Fruit fly (Drosophila melanogaster) whole organism, prepupa: Measurements from ENCODE around the gene CG11601.

Experiments
- CG11294 ChIP-seq: fragments of 200-800 bp; sonication (Bioruptor generic); IDR thresholded peaks from 2 replicates; pipeline ENCODE4 v1.3.6; 2022; ENCODE audit warnings: missing biosample characterization, missing genetic modification characterization
- CG11762 ChIP-seq: fragments of 200-800 bp; sonication (Bioruptor generic); optimal IDR thresholded peaks from 3 replicates; lab custom pipeline; 2016; ENCODE audit warnings: missing biosample characterization, missing genetic modification characterization; ENCODE audit not compliant: insufficient read depth
- CG15336 ChIP-seq: fragments of 200-800 bp; sonication (Bioruptor generic); IDR thresholded peaks from 2 replicates; pipeline ENCODE4 v1.3.6; 2022; ENCODE audit warnings: missing biosample characterization, missing genetic modification characterization
- CG1621 ChIP-seq: fragments of 200-800 bp; sonication (Bioruptor generic); optimal IDR thresholded peaks from 3 replicates; lab custom pipeline; 2018; ENCODE audit warnings: missing biosample characterization, mild to moderate bottlenecking, missing genetic modification characterization
- CG31627 ChIP-seq: fragments of 200-800 bp; sonication (Bioruptor generic); optimal IDR thresholded peaks from 3 replicates; lab custom pipeline; 2016; ENCODE audit warnings: missing biosample characterization, missing genetic modification characterization
- CG32006 ChIP-seq: fragments of 200-800 bp; sonication (Bioruptor generic); optimal IDR thresholded peaks from 3 replicates; lab custom pipeline; 2017; ENCODE audit warnings: missing biosample characterization, mild to moderate bottlenecking, missing genetic modification characterization
- CG34406 ChIP-seq: fragments of 200-800 bp; sonication (Bioruptor generic); optimal IDR thresholded peaks from 3 replicates; lab custom pipeline; 2016; ENCODE audit warnings: missing biosample characterization, missing genetic modification characterization
- CG6808 ChIP-seq: fragments of 200-800 bp; sonication (Bioruptor generic); optimal IDR thresholded peaks from 3 replicates; lab custom pipeline; 2017; ENCODE audit warnings: missing biosample characterization, missing genetic modification characterization, mild to moderate bottlenecking, moderate library complexity, missing genetic modification reagents
- CG8319 ChIP-seq: fragments of 200-800 bp; sonication (Bioruptor generic); optimal IDR thresholded peaks from 3 replicates; lab custom pipeline; 2016; ENCODE audit warnings: missing biosample characterization, missing genetic modification characterization
- CG9139 ChIP-seq: fragments of 200-800 bp; sonication (Bioruptor generic); optimal IDR thresholded peaks from 3 replicates; lab custom pipeline; 2017; ENCODE audit warnings: missing biosample characterization, mild to moderate bottlenecking, missing genetic modification characterization
- Eip78C ChIP-seq: fragments of 200-800 bp; sonication (Bioruptor generic); peaks from one replicate; lab custom pipeline; 2016; ENCODE audit warnings: missing biosample characterization, missing genetic modification characterization
- Eip93F ChIP-seq: fragments of 200-800 bp; sonication (Bioruptor generic); optimal IDR thresholded peaks from 2 replicates; lab custom pipeline; 2016; ENCODE audit warnings: missing biosample characterization, mild to moderate bottlenecking, missing genetic modification characterization
- Ets21C ChIP-seq: fragments of 200-800 bp; sonication (Bioruptor generic); optimal IDR thresholded peaks from 3 replicates; lab custom pipeline; 2016; ENCODE audit warnings: missing biosample characterization, missing genetic modification characterization
- Gug ChIP-seq: fragments of 200-800 bp; sonication (Bioruptor generic); IDR thresholded peaks from 2 replicates; pipeline ENCODE4 v1.3.6; 2022; ENCODE audit warnings: missing biosample characterization, missing genetic modification characterization
- Lpt ChIP-seq: fragments of 200-800 bp; sonication (Bioruptor generic); optimal IDR thresholded peaks from 3 replicates; lab custom pipeline; 2016; ENCODE audit warnings: missing biosample characterization, missing genetic modification characterization
- Smox ChIP-seq: fragments of 200-800 bp; sonication (Bioruptor generic); optimal IDR thresholded peaks from 3 replicates; lab custom pipeline; 2016; ENCODE audit warnings: missing biosample characterization, missing genetic modification characterization
- Sox102F ChIP-seq: fragments of 200-800 bp; sonication (Bioruptor generic); optimal IDR thresholded peaks from 2 replicates; lab custom pipeline; 2016; ENCODE audit warnings: missing biosample characterization, mild to moderate bottlenecking, missing genetic modification characterization
- Sox14 ChIP-seq: fragments of 200-800 bp; sonication (Bioruptor generic); optimal IDR thresholded peaks from 3 replicates; lab custom pipeline; 2016; ENCODE audit warnings: missing biosample characterization, missing genetic modification characterization
- Sox15 ChIP-seq: fragments of 200-800 bp; sonication (Bioruptor generic); optimal IDR thresholded peaks from 3 replicates; lab custom pipeline; 2016; ENCODE audit warnings: missing biosample characterization, missing genetic modification characterization
- acj6 ChIP-seq: fragments of 200-800 bp; sonication (Bioruptor generic); optimal IDR thresholded peaks from 3 replicates; lab custom pipeline; 2016; ENCODE audit warnings: missing biosample characterization, missing genetic modification characterization
- dsx ChIP-seq: fragments of 200-800 bp; optimal IDR thresholded peaks from 3 replicates; lab custom pipeline; 2019; ENCODE audit warnings: missing biosample characterization, mild to moderate bottlenecking, missing genetic modification characterization, moderate library complexity; ENCODE audit not compliant: poor library complexity, severe bottlenecking
- eg ChIP-seq: fragments of 200-800 bp; sonication (Bioruptor generic); IDR thresholded peaks from 3 replicates; pipeline ENCODE4 v1.3.6; 2022; ENCODE audit warnings: missing biosample characterization, missing genetic modification characterization
- esn ChIP-seq: fragments of 200-800 bp; sonication (Bioruptor generic); optimal IDR thresholded peaks from 2 replicates; lab custom pipeline; 2016; ENCODE audit warnings: missing biosample characterization, mild to moderate bottlenecking, missing genetic modification characterization, moderate library complexity
- fd85E ChIP-seq: fragments of 200-800 bp; sonication (Bioruptor generic); optimal IDR thresholded peaks from 3 replicates; lab custom pipeline; 2016; ENCODE audit warnings: missing biosample characterization, missing genetic modification characterization
- fkh ChIP-seq: fragments of 200-800 bp; sonication (Bioruptor generic); optimal IDR thresholded peaks from 3 replicates; lab custom pipeline; 2017; ENCODE audit warnings: missing biosample characterization, mild to moderate bottlenecking, missing genetic modification characterization, moderate library complexity
- net ChIP-seq: fragments of 200-800 bp; sonication (Bioruptor generic); optimal IDR thresholded peaks from 3 replicates; lab custom pipeline; 2016; ENCODE audit warnings: missing biosample characterization, missing genetic modification characterization
- ss ChIP-seq, 2 experiments: fragments of 200-800 bp; sonication (Bioruptor generic); optimal IDR thresholded peaks; 2 replicates in 1 of 2; 3 replicates in 1 of 2; lab custom pipeline; 2017 to 2018; ENCODE audit warnings: mild to moderate bottlenecking in 2 of 2, missing biosample characterization in 2 of 2, missing genetic modification characterization in 2 of 2, moderate library complexity in 1 of 2
- svp ChIP-seq: fragments of 200-800 bp; sonication (Bioruptor generic); peaks from one replicate; lab custom pipeline; 2016; ENCODE audit warnings: missing biosample characterization, missing genetic modification characterization
- vri ChIP-seq: fragments of 200-800 bp; sonication (Bioruptor generic); optimal IDR thresholded peaks from 3 replicates; lab custom pipeline; 2016; ENCODE audit warnings: missing biosample characterization, mild to moderate bottlenecking, missing genetic modification characterization

The CG11601 gene

dm6 chr2L:305198-305597, 22.1 kb upstream of the CG11601 start:
- TF ChIP-seq fkh (GFP tag; lab: Kevin White, UChicago) (no peak), CG15336 (GFP tag; lab: Robert Waterston, UW) (no peak), CG31627 (GFP tag; lab: Kevin White, UChicago) (no peak), esn (GFP tag; lab: Kevin White, UChicago) (no peak), Eip93F (GFP tag; lab: Kevin White, UChicago) (no peak), CG8319 (no peak), CG9139 (GFP tag; lab: Kevin White, UChicago) (no peak), acj6 (GFP tag; lab: Kevin White, UChicago) (no peak), eg (GFP tag; lab: Robert Waterston, UW) (no peak), CG34406 (GFP tag; lab: Kevin White, UChicago) (no peak), CG11294 (GFP tag; lab: Robert Waterston, UW) (no peak)

- TF ChIP-seq svp (GFP tag; lab: Kevin White, UChicago): peak; percentile 55
- TF ChIP-seq eg (GFP tag; lab: Robert Waterston, UW): no peak
- TF ChIP-seq vri (GFP tag; lab: Kevin White, UChicago): peak; percentile 51
- no peak for TF ChIP-seq Sox15
- peak; percentile 48 for TF ChIP-seq Eip93F (GFP tag; lab: Kevin White, UChicago)
- no peak for TF ChIP-seq net (GFP tag; lab: Kevin White, UChicago)
- TF ChIP-seq Eip78C (GFP tag; lab: Kevin White, UChicago): peak; percentile 25
Measured at dm6 chr2L:303306-303962, 20.4 kb upstream of the CG11601 start.

- TF ChIP-seq Sox102F (no peak), Eip93F (GFP tag; lab: Kevin White, UChicago) (peak; percentile 80), svp (GFP tag; lab: Kevin White, UChicago) (peak; percentile 92), vri (GFP tag; lab: Kevin White, UChicago) (peak; percentile 91), Sox14 (peak; percentile 60)
Measured at dm6 chr2L:300877-301706, 18.0 kb upstream of the CG11601 start.

dm6 chr2L:300006-300405, 16.9 kb upstream of the CG11601 start:
- TF ChIP-seq Lpt (GFP tag; lab: Kevin White, UChicago) (no peak), CG1621 (tag; lab: Kevin White, UChicago) (no peak), CG32006 (GFP tag; lab: Kevin White, UChicago) (no peak), vri (GFP tag; lab: Kevin White, UChicago) (peak; percentile 90), fd85E (GFP tag; lab: Kevin White, UChicago) (no peak)

- TF ChIP-seq svp (GFP tag; lab: Kevin White, UChicago): peak; percentile 2
- TF ChIP-seq ss (GFP tag; optimal IDR thresholded peaks at IDR 0.05; lab: Kevin White, UChicago): no peak
- no peak for TF ChIP-seq Ets21C (GFP tag; lab: Kevin White, UChicago)
- TF ChIP-seq Smox (GFP tag; lab: Kevin White, UChicago): no peak
- no peak for TF ChIP-seq CG6808 (GFP tag; lab: Kevin White, UChicago)
- no peak for TF ChIP-seq CG11762 (GFP tag; lab: Kevin White, UChicago)
- TF ChIP-seq dsx (GFP tag; lab: Kevin White, UChicago): no peak
- TF ChIP-seq Gug (GFP tag; lab: Robert Waterston, UW): no peak
- TF ChIP-seq, all 60 proteins: peak for 1
Measured at dm6 chr2L:299038-299437, 16.0 kb upstream of the CG11601 start.
